Worm (Caenorhabditis elegans): ENCODE data around the gene sri-63.

sri-63 gene

ce11 chrII:3323179-3323578 is 36.0 kb downstream of the sri-63 start, which contains the start of gene Y46D2A.2:
Y46D2A.2 (minus strand) TSS chrII:3323279.
- TF ChIP-seq flh-1 (GFP tag; optimal IDR thresholded peaks at IDR 0.05) (no peak), ces-1 (GFP tag; optimal IDR thresholded peaks at IDR 0.05) (no peak), sptf-1 (tag; optimal IDR thresholded peaks at IDR 0.05) (no peak), nhr-76 (tag; optimal IDR thresholded peaks at IDR 0.05) (no peak)

DNA sequence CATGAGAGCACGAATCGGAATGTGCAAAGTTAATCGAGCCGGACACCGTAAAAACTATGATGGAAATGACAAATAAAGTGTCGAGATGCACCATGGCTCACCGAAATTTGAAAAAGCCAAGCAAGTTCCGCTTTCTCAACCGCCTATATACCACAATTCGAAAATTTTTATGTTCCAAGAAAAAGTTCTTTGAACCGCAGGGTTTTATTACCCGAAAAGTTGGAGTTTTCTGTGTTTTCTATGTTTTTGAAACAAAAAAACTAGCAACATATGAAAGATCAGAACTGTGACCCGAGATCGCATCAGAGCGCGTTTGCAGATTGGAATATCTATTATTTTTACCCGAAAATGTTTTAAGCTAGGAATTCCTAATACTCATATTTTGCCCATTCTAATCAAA is 39.9 kb downstream of the sri-63 start, which contains the start of gene Y46D2A.3:
Gene Y46D2A.3, minus strand, starts transcription at position 101 of the 400 bp plus-strand sequence.
- TF ChIP-seq ceh-39 (tag; optimal IDR thresholded peaks at IDR 0.05) (no peak), sem-2 (GFP tag; optimal IDR thresholded peaks at IDR 0.05) (no peak), unc-39 (tag; optimal IDR thresholded peaks at IDR 0.05) (no peak), unc-62 (GFP tag; optimal IDR thresholded peaks at IDR 0.05) (no peak), tbx-8 (GFP tag; optimal IDR thresholded peaks at IDR 0.05) (no peak), elt-1 (tag; optimal IDR thresholded peaks at IDR 0.05; ENCODE audit: borderline replicate concordance, insufficient read depth) (no peak), nhr-2 (tag; optimal IDR thresholded peaks at IDR 0.05) (no peak), pha-4 (tag; optimal IDR thresholded peaks at IDR 0.05) (no peak), ham-2 (GFP tag; optimal IDR thresholded peaks at IDR 0.05) (no peak), lin-32 (GFP tag; optimal IDR thresholded peaks at IDR 0.05) (no peak), ceh-43 (GFP tag; optimal IDR thresholded peaks at IDR 0.05) (no peak)

- TF ChIP-seq mab-5 (tag; optimal IDR thresholded peaks at IDR 0.05), result no peak
- TF ChIP-seq sptf-1 (tag; optimal IDR thresholded peaks at IDR 0.05), result no peak
- no peak for TF ChIP-seq ceh-43 (GFP tag; optimal IDR thresholded peaks at IDR 0.05)
- TF ChIP-seq M03D4.4 (tag; optimal IDR thresholded peaks at IDR 0.05), result no peak
- no peak for TF ChIP-seq unc-39 (tag; optimal IDR thresholded peaks at IDR 0.05)
- TF ChIP-seq flh-1 (GFP tag; optimal IDR thresholded peaks at IDR 0.05), result no peak
Observed at ce11 chrII:3332039-3332438, 44.9 kb downstream of the sri-63 start, which contains the start of gene irld-27. irld-27 (plus strand) TSS chrII:3332339.

DNA sequence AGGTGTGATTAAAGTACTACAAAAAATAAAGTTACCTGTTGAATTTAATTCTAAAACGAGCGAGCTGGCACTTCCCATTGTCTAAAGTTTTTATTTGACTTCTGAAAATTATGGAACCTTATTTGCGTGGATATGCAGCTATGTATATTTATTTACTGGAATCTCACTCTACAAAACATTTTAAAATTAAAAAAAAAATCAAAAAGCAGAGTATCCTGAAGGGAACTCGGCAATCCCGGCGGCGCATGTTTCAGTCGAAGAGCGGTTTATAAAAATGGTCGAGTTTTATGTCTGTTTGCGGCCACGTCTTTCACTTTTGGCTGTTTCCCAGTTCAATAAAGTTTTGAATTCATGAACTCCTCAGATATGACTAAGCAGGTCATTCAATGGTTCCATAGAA is 49.9 kb downstream of the sri-63 start, which contains the start of gene F14D2.19:
Gene F14D2.19, minus strand, starts transcription at position 101 of the 400 bp plus-strand sequence.
- no peak for TF ChIP-seq blmp-1 (tag; optimal IDR thresholded peaks at IDR 0.05)
- no peak for TF ChIP-seq hlh-1 (tag; optimal IDR thresholded peaks at IDR 0.05)
- no peak for TF ChIP-seq mls-2 (tag; optimal IDR thresholded peaks at IDR 0.05)
- no peak for TF ChIP-seq flh-1 (GFP tag; optimal IDR thresholded peaks at IDR 0.05)
- TF ChIP-seq nhr-28 (tag; optimal IDR thresholded peaks at IDR 0.05), result no peak
- no peak for TF ChIP-seq cnd-1 (tag; optimal IDR thresholded peaks at IDR 0.05)

ce11 chrII:3338556-3338955 is 51.4 kb downstream of the sri-63 start, which contains the start of gene F14D2.7:
F14D2.7 (minus strand) TSS chrII:3338656.
- TF ChIP-seq nhr-12 (tag; optimal IDR thresholded peaks at IDR 0.05), result no peak
- no peak for TF ChIP-seq nhr-237 (tag; optimal IDR thresholded peaks at IDR 0.05)
- TF ChIP-seq tbx-8 (GFP tag; optimal IDR thresholded peaks at IDR 0.05), result no peak
- no peak for TF ChIP-seq lin-13 (tag; optimal IDR thresholded peaks at IDR 0.05)
- TF ChIP-seq sem-2 (GFP tag; optimal IDR thresholded peaks at IDR 0.05), result no peak
- TF ChIP-seq ceh-43 (GFP tag; optimal IDR thresholded peaks at IDR 0.05), result no peak
- no peak for TF ChIP-seq unc-62 (GFP tag; optimal IDR thresholded peaks at IDR 0.05)
